Fruit fly (Drosophila melanogaster): ENCODE measurements around the gene Daxx.

Gene Daxx

DNA sequence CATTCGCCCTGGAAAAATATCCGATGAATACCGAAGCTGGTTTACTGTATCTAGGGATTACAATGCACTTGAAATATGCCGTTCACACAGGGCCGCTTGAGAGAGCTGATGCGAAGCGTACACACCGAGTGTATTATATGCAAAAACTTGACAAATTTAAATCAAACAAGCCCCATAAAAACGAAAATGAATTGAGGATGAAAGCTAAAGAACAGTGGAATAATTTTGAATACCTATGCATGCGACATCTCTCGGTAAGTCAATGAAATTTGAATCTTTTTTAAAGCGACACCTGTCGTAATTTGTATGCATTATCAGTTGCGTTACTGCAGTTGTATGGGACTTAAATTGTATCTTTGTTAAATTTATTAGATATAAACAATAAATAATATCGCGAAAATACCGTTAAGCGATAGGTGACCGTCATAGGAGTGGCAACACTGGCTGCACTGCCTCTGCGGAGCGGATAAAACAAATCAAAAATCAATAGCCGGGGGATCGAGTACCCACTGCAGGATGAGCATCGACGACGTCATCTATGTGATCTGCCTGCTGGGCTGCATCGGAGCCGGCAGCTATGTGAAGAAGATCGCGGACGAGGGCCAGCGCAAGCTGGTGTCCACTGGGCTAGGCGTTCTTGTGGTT, 24.7 kb upstream of the Daxx start, which contains the start of gene frj (continued):
- peak; percentile 55 for TF ChIP-seq chn (GFP tag; optimal IDR thresholded peaks at IDR 0.05)
- no peak for TF ChIP-seq CG1233 (GFP tag; optimal IDR thresholded peaks at IDR 0.05)
- peak; percentile 91 for TF ChIP-seq sens (GFP tag)
- peak; percentile 73 for TF ChIP-seq CG12391 (tag; optimal IDR thresholded peaks at IDR 0.05)
- peak; percentile 21 for TF ChIP-seq Camta (GFP tag; optimal IDR thresholded peaks at IDR 0.05)
- no peak for TF ChIP-seq Hr78 (GFP tag; optimal IDR thresholded peaks at IDR 0.05)
- TF ChIP-seq CG1792 (GFP tag; optimal IDR thresholded peaks at IDR 0.05): no peak
- TF ChIP-seq CG4282 (GFP tag; optimal IDR thresholded peaks at IDR 0.05): peak; percentile 66
- peak; percentile 76 for TF ChIP-seq CG33213 (GFP tag; optimal IDR thresholded peaks at IDR 0.05)
- TF ChIP-seq Mes4 (GFP tag; optimal IDR thresholded peaks at IDR 0.05): no peak
- TF ChIP-seq gfzf (GFP tag; optimal IDR thresholded peaks at IDR 0.05): peak; percentile 95
- 0 out of 3 replicates have a peak, but pooled peaks have one; percentile 38 for TF ChIP-seq z (GFP tag; IDR thresholded peaks at IDR 0.05)
- peak; percentile 31 for TF ChIP-seq MTF-1 (GFP tag; optimal IDR thresholded peaks at IDR 0.05; ENCODE audit: borderline replicate concordance)
- peak; percentile 69 for TF ChIP-seq CG10267 (tag; optimal IDR thresholded peaks at IDR 0.05)
- TF ChIP-seq CG18262 (tag; optimal IDR thresholded peaks at IDR 0.05): peak; percentile 49
- no peak for TF ChIP-seq pros (GFP tag; optimal IDR thresholded peaks at IDR 0.05)
- TF ChIP-seq CG5180 (GFP tag; optimal IDR thresholded peaks at IDR 0.05): peak; percentile 9
- peak; percentile 21 for TF ChIP-seq luna (GFP tag; optimal IDR thresholded peaks at IDR 0.05)
- peak; percentile 40 for TF ChIP-seq twi (tag; optimal IDR thresholded peaks at IDR 0.05)
- peak; percentile 10 for TF ChIP-seq CG17385 (GFP tag; optimal IDR thresholded peaks at IDR 0.05)
- peak; percentile 61 for TF ChIP-seq CG16815 (GFP tag; optimal IDR thresholded peaks at IDR 0.05)
- TF ChIP-seq slou (GFP tag; optimal IDR thresholded peaks at IDR 0.05): peak; percentile 37
- peak; percentile 63 for TF ChIP-seq CG13424 (tag; optimal IDR thresholded peaks at IDR 0.05)
- no peak for TF ChIP-seq CG4854 (GFP tag; optimal IDR thresholded peaks at IDR 0.05)
- peak; percentile 68 for TF ChIP-seq CG15514 (GFP tag; optimal IDR thresholded peaks at IDR 0.05)
- peak; percentile 96 for TF ChIP-seq CTCF (GFP tag; optimal IDR thresholded peaks at IDR 0.05)
- peak; percentile 67 for TF ChIP-seq CG13287 (GFP tag; IDR thresholded peaks at IDR 0.05; ENCODE audit: partially characterized antibody)
- TF ChIP-seq jigr1 (GFP tag; IDR thresholded peaks at IDR 0.05): 0 out of 3 replicates have a peak, but pooled peaks have one; percentile 27
- peak; percentile 56 for TF ChIP-seq CG11247 (GFP tag; IDR thresholded peaks at IDR 0.05)
- peak; percentile 29 for TF ChIP-seq crc (GFP tag; optimal IDR thresholded peaks at IDR 0.05)
- TF ChIP-seq nmo (GFP tag; optimal IDR thresholded peaks at IDR 0.05): peak; percentile 87
- TF ChIP-seq Mad (GFP tag; optimal IDR thresholded peaks at IDR 0.05): peak; percentile 71
- no peak for TF ChIP-seq ham (GFP tag; IDR thresholded peaks at IDR 0.05)
- TF ChIP-seq GATAe (GFP tag; conservative IDR thresholded peaks at IDR 0.05): no peak
- TF ChIP-seq Atf6 (GFP tag; IDR thresholded peaks at IDR 0.05): 0 out of 2 replicates have a peak, but pooled peaks have one; percentile 8
- peak; percentile 68 for TF ChIP-seq zfh2 (GFP tag; optimal IDR thresholded peaks at IDR 0.05)
- peak; percentile 41 for TF ChIP-seq Fer3 (tag; optimal IDR thresholded peaks at IDR 0.05)
- peak; percentile 32 for TF ChIP-seq Six4 (GFP tag; optimal IDR thresholded peaks at IDR 0.05)
- 0 out of 3 replicates have a peak, but pooled peaks have one; percentile 5 for TF ChIP-seq CG2889 (GFP tag; IDR thresholded peaks at IDR 0.05)
- peak; percentile 37 for TF ChIP-seq CG34376 (GFP tag; optimal IDR thresholded peaks at IDR 0.05)
- peak; percentile 45 for TF ChIP-seq CG18619 (GFP tag; optimal IDR thresholded peaks at IDR 0.05)
- TF ChIP-seq CG17912 (GFP tag; optimal IDR thresholded peaks at IDR 0.05): peak; percentile 26
- TF ChIP-seq maf-S (GFP tag; optimal IDR thresholded peaks at IDR 0.05): peak; percentile 79
- TF ChIP-seq hb (GFP tag; IDR thresholded peaks at IDR 0.05; ENCODE audit: partially characterized antibody): peak; percentile 57; the same call in 2 of the 3 replicates
- peak in 1 of 2 experiments; percentile 91 for TF ChIP-seq tll (GFP tag; optimal IDR thresholded peaks at IDR 0.05)
- TF ChIP-seq vnd (GFP tag; IDR thresholded peaks at IDR 0.05; ENCODE audit: partially characterized antibody): 0 out of 3 replicates have a peak, but pooled peaks have one; percentile 18
- peak; percentile 78 for TF ChIP-seq CG30403 (GFP tag; optimal IDR thresholded peaks at IDR 0.05)
- peak; percentile 56 for TF ChIP-seq esg (GFP tag; conservative IDR thresholded peaks at IDR 0.05)
- peak; percentile 90 for TF ChIP-seq Ets97D (GFP tag; optimal IDR thresholded peaks at IDR 0.05)

All from whole organism, embryonic.